Worm (Caenorhabditis elegans): Measurements from ENCODE around the gene sec-10.

Gene sec-10

ce11 chrIV:7816402-7817102 is 34.3 kb upstream of the sec-10 start (continued):
- TF ChIP-seq ces-1 (GFP tag; optimal IDR thresholded peaks at IDR 0.05) = no peak
- TF ChIP-seq tbx-2 (tag; optimal IDR thresholded peaks at IDR 0.05) = peak; percentile 51
- peak; percentile 44 for TF ChIP-seq nhr-19 (GFP tag; conservative IDR thresholded peaks at IDR 0.05)
- peak; percentile 69 for TF ChIP-seq irx-1 (tag; optimal IDR thresholded peaks at IDR 0.05)
- TF ChIP-seq lin-35 (GFP tag; optimal IDR thresholded peaks at IDR 0.05) = peak; percentile 74 to 93

ce11 chrIV:7815683-7816183 is 33.4 kb upstream of the sec-10 start, which contains the start of gene cdgs-1:
TSS of gene cdgs-1 (minus strand) at chrIV:7815733.
- TF ChIP-seq nhr-12 (tag; optimal IDR thresholded peaks at IDR 0.05) (no peak), efl-3 (GFP tag; optimal IDR thresholded peaks at IDR 0.05) (no peak), fos-1 (tag; optimal IDR thresholded peaks at IDR 0.05) (no peak), lin-35 (GFP tag; optimal IDR thresholded peaks at IDR 0.05) (peak; percentile 41 to 73), snu-23 (GFP tag; optimal IDR thresholded peaks at IDR 0.05) (peak; percentile 70), egl-13 (tag; optimal IDR thresholded peaks at IDR 0.05) (no peak), lsy-2 (tag; optimal IDR thresholded peaks at IDR 0.05) (peak; percentile 45 to 70), C16A3.4 (tag; optimal IDR thresholded peaks at IDR 0.05) (peak; percentile 25), dsc-1 (tag; optimal IDR thresholded peaks at IDR 0.05) (peak; percentile 12), nhr-71 (tag; optimal IDR thresholded peaks at IDR 0.05) (peak; percentile 75), skn-1 (tag; optimal IDR thresholded peaks at IDR 0.05) (peak; percentile 21), fkh-8 (tag; optimal IDR thresholded peaks at IDR 0.05) (peak; percentile 2), nhr-237 (tag; optimal IDR thresholded peaks at IDR 0.05) (no peak), swsn-7 (tag; optimal IDR thresholded peaks at IDR 0.05) (peak; percentile 28), unc-86 (tag; optimal IDR thresholded peaks at IDR 0.05) (no peak), rnt-1 (tag; optimal IDR thresholded peaks at IDR 0.05) (peak; percentile 23), mdl-1 (tag; optimal IDR thresholded peaks at IDR 0.05) (peak in 1 of 2 experiments; percentile 82), tbx-2 (tag; optimal IDR thresholded peaks at IDR 0.05) (peak; percentile 28), hlh-4 (tag; optimal IDR thresholded peaks at IDR 0.05) (no peak), blmp-1 (tag; optimal IDR thresholded peaks at IDR 0.05) (peak; percentile 69), fkh-10 (GFP tag; optimal IDR thresholded peaks at IDR 0.05) (peak; percentile 65), lin-14 (GFP tag; optimal IDR thresholded peaks at IDR 0.05) (peak; percentile 85), nhr-85 (tag) (peak; percentile 33), dpl-1 (GFP tag; optimal IDR thresholded peaks at IDR 0.05) (peak; percentile 36 to 41 (median 36)), nhr-20 (tag; optimal IDR thresholded peaks at IDR 0.05) (peak; percentile 73), xbp-1 (tag; optimal IDR thresholded peaks at IDR 0.05) (peak; percentile 18), nhr-47 (tag; optimal IDR thresholded peaks at IDR 0.05) (peak; percentile 29), F16B12.6 (tag; optimal IDR thresholded peaks at IDR 0.05) (peak; percentile 15), ceh-82 (tag; optimal IDR thresholded peaks at IDR 0.05) (peak in 1 of 3 experiments; percentile 57), efl-1 (optimal IDR thresholded peaks at IDR 0.05) (peak; percentile 46 to 57), efl-1 (GFP tag; optimal IDR thresholded peaks at IDR 0.05 in 1 of 2) (peak; percentile 40 to 88), elt-3 (tag; optimal IDR thresholded peaks at IDR 0.05) (peak in 1 of 6 experiments; percentile 5), mep-1 (tag; optimal IDR thresholded peaks at IDR 0.05) (peak; percentile 78)

- no peak for TF ChIP-seq ztf-4 (tag; optimal IDR thresholded peaks at IDR 0.05)
Observed at ce11 chrIV:7812709-7813108, 30.4 kb upstream of the sec-10 start, which contains the start of gene zgpa-1. TSS of gene zgpa-1 (minus strand) at chrIV:7812809.

DNA sequence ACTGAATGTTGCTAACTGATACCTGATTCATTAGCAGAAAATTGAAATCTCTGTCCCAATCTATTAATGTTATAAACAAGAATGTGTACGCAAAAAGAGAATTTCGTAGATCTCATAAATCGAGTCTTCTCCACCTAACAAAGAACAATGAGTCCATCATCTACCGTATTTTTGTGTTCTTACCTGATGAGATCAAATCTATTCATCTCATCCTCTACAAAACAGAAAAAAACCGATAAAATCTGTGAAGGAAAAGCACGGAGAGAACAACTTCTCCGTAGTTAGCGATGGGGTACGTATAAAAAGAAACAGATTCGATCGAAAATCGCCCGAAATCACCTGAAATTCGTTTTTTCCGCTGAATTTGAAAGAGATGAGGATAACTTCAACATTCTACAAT is 26.3 kb upstream of the sec-10 start, which contains the start of gene C33H5.1:
Gene C33H5.1, plus strand, starts transcription at position 330 of the 400 bp plus-strand sequence.
- TF ChIP-seq efl-1 (optimal IDR thresholded peaks at IDR 0.05) (no peak), efl-1 (GFP tag; optimal IDR thresholded peaks at IDR 0.05 in 1 of 2) (peak in 1 of 2 experiments; percentile 53), elt-3 (tag; optimal IDR thresholded peaks at IDR 0.05) (no peak), alr-1 (tag; optimal IDR thresholded peaks at IDR 0.05; ENCODE audit: borderline replicate concordance) (no peak), mab-9 (GFP tag; IDR thresholded peaks at IDR 0.05) (no peak), blmp-1 (tag; optimal IDR thresholded peaks at IDR 0.05) (peak; percentile 10), mep-1 (tag; optimal IDR thresholded peaks at IDR 0.05) (no peak), ceh-8 (GFP tag; optimal IDR thresholded peaks at IDR 0.05) (no peak), lin-39 (tag; optimal IDR thresholded peaks at IDR 0.05) (no peak), tlp-1 (tag; optimal IDR thresholded peaks at IDR 0.05) (no peak), ceh-63 (GFP tag; optimal IDR thresholded peaks at IDR 0.05) (no peak), unc-130 (tag; optimal IDR thresholded peaks at IDR 0.05) (no peak), lir-3 (tag; optimal IDR thresholded peaks at IDR 0.05; ENCODE audit: poor library complexity) (no peak), unc-98 (GFP tag; IDR thresholded peaks at IDR 0.05) (no peak), lsy-2 (tag; optimal IDR thresholded peaks at IDR 0.05) (no peak), ceh-88 (GFP tag; IDR thresholded peaks at IDR 0.05) (no peak)
